Worm (Caenorhabditis elegans): ENCODE results near the gene C08B6.8.
A peak's percentile ranks its signal among the peaks of the same experiment; 100 is the strongest.

Gene C08B6.8

ce11 chrV:10148352-10148751, 13.9 kb downstream of the C08B6.8 start, which contains the start of gene srsx-26:
TSS of gene srsx-26 (plus strand) at chrV:10148652.
- TF ChIP-seq unc-62 (GFP tag; optimal IDR thresholded peaks at IDR 0.05) (no peak), fkh-8 (tag; optimal IDR thresholded peaks at IDR 0.05) (peak; percentile 56), nhr-47 (tag; optimal IDR thresholded peaks at IDR 0.05) (peak; percentile 37), zag-1 (tag; optimal IDR thresholded peaks at IDR 0.05) (no peak), C04F5.9 (tag; optimal IDR thresholded peaks at IDR 0.05) (no peak), fos-1 (tag; optimal IDR thresholded peaks at IDR 0.05) (no peak), aha-1 (tag; optimal IDR thresholded peaks at IDR 0.05) (no peak), zip-4 (GFP tag; optimal IDR thresholded peaks at IDR 0.05) (no peak), pag-3 (tag; optimal IDR thresholded peaks at IDR 0.05; ENCODE audit: borderline replicate concordance, insufficient read depth) (no peak), nhr-84 (tag; optimal IDR thresholded peaks at IDR 0.05) (no peak), swsn-7 (tag; optimal IDR thresholded peaks at IDR 0.05) (no peak), elt-3 (tag; optimal IDR thresholded peaks at IDR 0.05) (no peak), egl-13 (tag; optimal IDR thresholded peaks at IDR 0.05) (no peak), alr-1 (tag; optimal IDR thresholded peaks at IDR 0.05; ENCODE audit: borderline replicate concordance) (no peak), elt-2 (tag; optimal IDR thresholded peaks at IDR 0.05) (no peak), sox-4 (tag; optimal IDR thresholded peaks at IDR 0.05) (no peak), isw-1 (GFP tag; IDR thresholded peaks at IDR 0.05) (no peak), hlh-17 (GFP tag; optimal IDR thresholded peaks at IDR 0.05; ENCODE audit: borderline replicate concordance) (no peak), dsc-1 (tag; optimal IDR thresholded peaks at IDR 0.05) (no peak), efl-3 (GFP tag; optimal IDR thresholded peaks at IDR 0.05) (no peak), ceh-82 (tag; optimal IDR thresholded peaks at IDR 0.05) (no peak), ceh-8 (GFP tag; optimal IDR thresholded peaks at IDR 0.05) (peak; percentile 51), ceh-90 (tag; optimal IDR thresholded peaks at IDR 0.05) (peak; percentile 14), nhr-71 (tag; optimal IDR thresholded peaks at IDR 0.05) (peak; percentile 30), nhr-20 (tag; optimal IDR thresholded peaks at IDR 0.05) (no peak), pax-3 (tag; optimal IDR thresholded peaks at IDR 0.05) (no peak), nhr-85 (tag) (no peak)

ce11 chrV:10149728-10150127, 15.3 kb downstream of the C08B6.8 start, which contains the start of gene srsx-27:
TSS of gene srsx-27 (plus strand) at chrV:10150028.
- TF ChIP-seq F16B12.6 (tag; optimal IDR thresholded peaks at IDR 0.05): no peak
- TF ChIP-seq zip-4 (GFP tag; optimal IDR thresholded peaks at IDR 0.05): no peak
- no peak for TF ChIP-seq unc-62 (GFP tag; optimal IDR thresholded peaks at IDR 0.05)
- TF ChIP-seq grh-1 (GFP tag; IDR thresholded peaks at IDR 0.05): no peak
- TF ChIP-seq ceh-63 (GFP tag; optimal IDR thresholded peaks at IDR 0.05): no peak

ce11 chrV:10152278-10152677, 17.8 kb downstream of the C08B6.8 start, which contains the start of gene srsx-28:
TSS of gene srsx-28 (plus strand) at chrV:10152578.
- TF ChIP-seq snpc-4 (tag; optimal IDR thresholded peaks at IDR 0.05) (no peak), mab-9 (GFP tag; IDR thresholded peaks at IDR 0.05) (no peak), sup-37 (GFP tag; optimal IDR thresholded peaks at IDR 0.05) (no peak), fkh-8 (tag; optimal IDR thresholded peaks at IDR 0.05) (no peak), snu-23 (GFP tag; optimal IDR thresholded peaks at IDR 0.05) (no peak), lin-35 (GFP tag; optimal IDR thresholded peaks at IDR 0.05) (no peak), efl-3 (GFP tag; optimal IDR thresholded peaks at IDR 0.05) (no peak), xbp-1 (tag; optimal IDR thresholded peaks at IDR 0.05) (no peak), lsy-2 (tag; optimal IDR thresholded peaks at IDR 0.05) (no peak), C16A3.4 (tag; optimal IDR thresholded peaks at IDR 0.05) (no peak), ces-1 (GFP tag; optimal IDR thresholded peaks at IDR 0.05) (no peak), swsn-7 (tag; optimal IDR thresholded peaks at IDR 0.05) (no peak), pqm-1 (tag; optimal IDR thresholded peaks at IDR 0.05) (no peak), nhr-12 (tag; optimal IDR thresholded peaks at IDR 0.05) (no peak), nhr-76 (tag; optimal IDR thresholded peaks at IDR 0.05) (no peak), nhr-11 (tag; optimal IDR thresholded peaks at IDR 0.05) (no peak), egl-27 (tag; optimal IDR thresholded peaks at IDR 0.05) (no peak), sptf-1 (tag; optimal IDR thresholded peaks at IDR 0.05) (no peak), zip-4 (GFP tag; optimal IDR thresholded peaks at IDR 0.05) (no peak)

All from whole organism, L1 larva.